Worm (Caenorhabditis elegans) whole organism, early embryonic: ENCODE measurements around the gene scl-5.

ENCODE experiments used
- aly-1 ChIP-seq: sonication (generic microtip); optimal IDR thresholded peaks from 2 replicates; lab custom pipeline; 2016; ENCODE audit warnings: missing genetic modification characterization, missing compliant biosample characterization
- ama-1 ChIP-seq: fragments of 150-350 bp; optimal IDR thresholded peaks from 2 replicates; lab custom pipeline; 2014
- ceh-13 ChIP-seq: fragments of 200-800 bp; sonication (Bioruptor generic); optimal IDR thresholded peaks from 2 replicates; lab custom pipeline; 2018; ENCODE audit warnings: mild to moderate bottlenecking, missing genetic modification characterization, missing compliant biosample characterization
- ets-7 ChIP-seq: sonication (generic microtip); optimal IDR thresholded peaks from 2 replicates; lab custom pipeline; 2016; ENCODE audit warnings: missing genotype, missing genetic modification characterization, missing compliant biosample characterization
- flt-1 ChIP-seq: fragments of 200-800 bp; sonication (Bioruptor generic); IDR thresholded peaks from 2 replicates; pipeline ENCODE4 v1.3.6; 2022; ENCODE audit warnings: missing genetic modification characterization, missing compliant biosample characterization
- hmbx-1 ChIP-seq: sonication (generic microtip); optimal IDR thresholded peaks from 2 replicates; lab custom pipeline; 2016; ENCODE audit warnings: mild to moderate bottlenecking, missing genetic modification characterization, missing compliant biosample characterization
- hnd-1 ChIP-seq: sonication (generic microtip); optimal IDR thresholded peaks from 2 replicates; lab custom pipeline; 2016; ENCODE audit warnings: missing genetic modification characterization, missing compliant biosample characterization
- tbx-11 ChIP-seq: fragments of 200-800 bp; sonication (Bioruptor generic); IDR thresholded peaks from 2 replicates; pipeline ENCODE4 v1.3.6; 2022; ENCODE audit warnings: missing genetic modification characterization, missing compliant biosample characterization

ce11 chrIV:13100415-13100814, 36.6 kb downstream of the scl-5 start, which contains the start of gene fask-1:
- TF ChIP-seq aly-1 (tag; lab: Kevin White, UChicago): no peak
- TF ChIP-seq ceh-13 (GFP tag; lab: Kevin White, UChicago): no peak
- TF ChIP-seq hmbx-1 (tag; lab: Kevin White, UChicago): no peak
- TF ChIP-seq ama-1 (lab: Kevin White, UChicago): no peak
- no peak for TF ChIP-seq ets-7 (tag; lab: Kevin White, UChicago)
- no peak for TF ChIP-seq hnd-1 (tag; lab: Kevin White, UChicago)
- TF ChIP-seq flt-1 (GFP tag; lab: Robert Waterston, UW): no peak
- TF ChIP-seq tbx-11 (GFP tag; lab: Robert Waterston, UW): no peak
